Worm (Caenorhabditis elegans): ENCODE data around the gene dhcr-24.

The dhcr-24 gene

DNA sequence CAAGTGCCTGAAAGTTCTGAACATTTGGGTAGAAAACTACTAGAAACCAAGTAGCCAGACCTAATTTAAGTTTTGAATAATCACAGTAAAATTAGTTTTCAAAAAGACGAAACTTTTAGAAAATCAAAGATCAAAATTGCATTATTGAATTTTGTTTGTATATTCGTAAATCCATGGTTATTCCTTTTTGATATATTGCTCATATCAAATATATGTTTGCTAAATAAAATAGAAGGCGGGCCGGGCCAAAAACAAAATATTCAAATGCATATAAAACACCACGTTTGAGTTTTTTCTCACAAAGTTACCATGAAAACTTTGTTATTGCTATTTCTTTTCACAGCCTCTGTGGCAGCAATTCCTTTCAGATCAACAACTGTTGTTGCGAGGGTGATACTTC lies 13.5 kb upstream of the dhcr-24 start, which contains the start of gene ttr-42:
Gene ttr-42 (plus strand): TSS at position 301 of the 400 bp plus-strand sequence.
- TF ChIP-seq bed-1 (GFP tag; IDR thresholded peaks at IDR 0.05) (no peak), B0336.3 (GFP tag; IDR thresholded peaks at IDR 0.05) (no peak), atf-7 (tag; optimal IDR thresholded peaks at IDR 0.05) (no peak), lsl-1 (GFP tag; optimal IDR thresholded peaks at IDR 0.05) (no peak), B0019.2 (GFP tag; conservative IDR thresholded peaks at IDR 0.05) (no peak), zim-3 (tag; optimal IDR thresholded peaks at IDR 0.05) (no peak), T07F8.4 (tag; optimal IDR thresholded peaks at IDR 0.05) (no peak), hrde-1 (tag; optimal IDR thresholded peaks at IDR 0.05; ENCODE audit: borderline replicate concordance) (no peak), F37B4.10 (GFP tag; IDR thresholded peaks at IDR 0.05) (no peak), tlf-1 (GFP tag; optimal IDR thresholded peaks at IDR 0.05) (no peak), madf-8 (GFP tag; conservative IDR thresholded peaks at IDR 0.05) (no peak), rec-8 (tag; optimal IDR thresholded peaks at IDR 0.05) (no peak)

DNA sequence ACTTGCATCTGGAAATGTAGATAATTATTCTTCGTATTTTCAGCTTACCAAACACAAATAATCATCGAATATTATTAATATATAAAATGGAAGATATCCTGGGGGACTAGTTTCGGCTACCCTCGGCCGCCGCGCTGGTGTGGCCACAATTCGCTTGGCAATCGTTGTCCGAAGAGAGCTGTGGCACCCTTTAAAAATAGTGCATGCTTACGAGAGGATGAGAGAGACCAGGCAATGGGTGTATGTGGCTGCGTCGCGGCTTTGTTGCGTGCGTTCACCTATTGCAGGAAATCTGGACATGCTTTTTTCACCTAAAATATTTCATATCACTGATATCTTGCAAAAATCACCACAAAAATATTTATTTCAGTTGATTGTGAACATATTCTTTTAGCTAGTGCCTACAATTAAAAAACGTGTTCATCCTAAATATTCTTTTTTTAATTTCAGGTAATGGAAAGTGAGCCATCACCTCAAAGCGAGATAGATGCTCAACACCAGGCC lies 8.8 kb upstream of the dhcr-24 start, which contains the start of the genes ccd-5 and F52H2.1:
Gene ccd-5 (minus strand): TSS at position 8 of the 504 bp plus-strand sequence.
Gene F52H2.1 (plus strand): TSS at position 454 of the 504 bp plus-strand sequence.
- peak; percentile 57; the same call in 1 of the 2 replicates for TF ChIP-seq zfh-2 (GFP tag; conservative IDR thresholded peaks at IDR 0.05)
- TF ChIP-seq egl-18 (GFP tag; IDR thresholded peaks at IDR 0.05): 0 out of 2 replicates have a peak, but pooled peaks have one; percentile 33
- TF ChIP-seq ceh-100 (GFP tag; IDR thresholded peaks at IDR 0.05): no peak
- TF ChIP-seq C17E4.6 (GFP tag; IDR thresholded peaks at IDR 0.05): no peak
- peak; percentile 29; the same call in 1 of the 2 replicates for TF ChIP-seq dox-1 (GFP tag; IDR thresholded peaks at IDR 0.05)
- TF ChIP-seq pbrm-1 (GFP tag; IDR thresholded peaks at IDR 0.05): no peak
- no peak for TF ChIP-seq nfya-1 (tag; optimal IDR thresholded peaks at IDR 0.05; ENCODE audit: borderline replicate concordance, insufficient read depth)
- TF ChIP-seq Y67H2A.10 (GFP tag; conservative IDR thresholded peaks at IDR 0.05): no peak
- TF ChIP-seq F22D6.2 (tag; optimal IDR thresholded peaks at IDR 0.05): no peak
- no peak for TF ChIP-seq unc-62 (GFP tag; optimal IDR thresholded peaks at IDR 0.05)
- no peak for TF ChIP-seq F52B5.7 (tag; optimal IDR thresholded peaks at IDR 0.05)

DNA sequence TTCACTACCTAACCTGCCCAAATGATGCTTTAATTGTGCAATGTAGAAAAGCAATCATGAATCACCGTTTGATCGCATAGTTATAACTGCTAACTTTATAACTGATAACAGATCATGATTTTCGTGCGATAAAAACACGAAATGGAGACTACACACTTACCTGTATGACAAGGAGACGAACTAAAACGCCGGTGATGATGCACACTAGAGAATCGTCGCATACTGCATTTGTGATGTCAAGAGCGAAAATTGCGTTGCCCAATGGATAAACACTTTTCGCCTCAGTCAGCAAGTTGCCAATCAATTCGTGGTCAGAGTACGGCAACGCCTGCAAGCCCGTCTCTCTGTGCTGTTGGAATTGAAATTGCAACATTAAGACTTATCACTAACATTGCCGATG lies 5.1 kb upstream of the dhcr-24 start:
- TF ChIP-seq lin-40 (tag; optimal IDR thresholded peaks at IDR 0.05): peak; percentile 53
- TF ChIP-seq chd-7 (tag; optimal IDR thresholded peaks at IDR 0.05): peak; percentile 22
- TF ChIP-seq let-607 (tag; optimal IDR thresholded peaks at IDR 0.05): peak; percentile 73 to 82
- no peak for TF ChIP-seq xnd-1 (tag; optimal IDR thresholded peaks at IDR 0.05)
- peak; percentile 66 for TF ChIP-seq ets-4 (GFP tag; optimal IDR thresholded peaks at IDR 0.05)
- peak; percentile 6 for TF ChIP-seq ZK185.1 (tag; optimal IDR thresholded peaks at IDR 0.05; ENCODE audit: poor library complexity, severe bottlenecking)
- TF ChIP-seq nfyb-1 (GFP tag; IDR thresholded peaks at IDR 0.05): peak; percentile 84
- TF ChIP-seq fkh-3 (tag; optimal IDR thresholded peaks at IDR 0.05): no peak
- 0 out of 2 replicates have a peak, but pooled peaks have one; percentile 46 for TF ChIP-seq Y53G8AR.9 (GFP tag; conservative IDR thresholded peaks at IDR 0.05)
- no peak for TF ChIP-seq mxl-1 (tag; optimal IDR thresholded peaks at IDR 0.05)
- TF ChIP-seq madf-10 (tag; optimal IDR thresholded peaks at IDR 0.05): peak; percentile 55
- no peak for TF ChIP-seq snpc-4 (GFP tag; optimal IDR thresholded peaks at IDR 0.05)
- no peak for TF ChIP-seq snpc-4 (tag; optimal IDR thresholded peaks at IDR 0.05)
- TF ChIP-seq hlh-12 (tag; optimal IDR thresholded peaks at IDR 0.05): no peak
- no peak for TF ChIP-seq F10E7.11 (tag; optimal IDR thresholded peaks at IDR 0.05)
- peak; percentile 42 for TF ChIP-seq nhr-90 (tag; optimal IDR thresholded peaks at IDR 0.05)
- peak; percentile 73 for TF ChIP-seq ztf-22 (GFP tag; optimal IDR thresholded peaks at IDR 0.05)
- peak; percentile 81 for TF ChIP-seq B0336.3 (GFP tag; IDR thresholded peaks at IDR 0.05)
- TF ChIP-seq attf-6 (GFP tag; IDR thresholded peaks at IDR 0.05): no peak
- no peak for TF ChIP-seq ekl-4 (GFP tag; IDR thresholded peaks at IDR 0.05)
- peak; percentile 99 for TF ChIP-seq nhr-80 (tag; optimal IDR thresholded peaks at IDR 0.05)
- peak; percentile 62 for TF ChIP-seq dox-1 (GFP tag; IDR thresholded peaks at IDR 0.05)
- peak; percentile 57 for TF ChIP-seq akir-1 (GFP tag; optimal IDR thresholded peaks at IDR 0.05)
- TF ChIP-seq atf-7 (tag; optimal IDR thresholded peaks at IDR 0.05): peak; percentile 72
- TF ChIP-seq tbp1 (GFP tag; optimal IDR thresholded peaks at IDR 0.05): peak; percentile 37
